Worm (Caenorhabditis elegans) whole organism, early embryonic: ENCODE results near the gene aakg-3.

ENCODE experiments used
- B0310.2 ChIP-seq: sonication (generic microtip); optimal IDR thresholded peaks from 2 replicates; lab custom pipeline; 2016; ENCODE audit warnings: mild to moderate bottlenecking, missing genetic modification characterization, missing compliant biosample characterization
- F13C5.2 ChIP-seq: sonication (generic microtip); optimal IDR thresholded peaks from 2 replicates; lab custom pipeline; 2017; ENCODE audit warnings: mild to moderate bottlenecking, missing genetic modification characterization, inconsistent platforms, missing compliant biosample characterization
- aly-1 ChIP-seq: sonication (generic microtip); optimal IDR thresholded peaks from 2 replicates; lab custom pipeline; 2016; ENCODE audit warnings: missing genetic modification characterization, missing compliant biosample characterization
- ama-1 ChIP-seq: fragments of 150-350 bp; optimal IDR thresholded peaks from 2 replicates; lab custom pipeline; 2014
- ceh-13 ChIP-seq: fragments of 200-800 bp; sonication (Bioruptor generic); optimal IDR thresholded peaks from 2 replicates; lab custom pipeline; 2018; ENCODE audit warnings: mild to moderate bottlenecking, missing genetic modification characterization, missing compliant biosample characterization
- ceh-36 ChIP-seq: sonication (generic microtip); optimal IDR thresholded peaks from 2 replicates; lab custom pipeline; 2016; ENCODE audit warnings: missing genetic modification characterization, inconsistent platforms, missing compliant biosample characterization
- ets-7 ChIP-seq: sonication (generic microtip); optimal IDR thresholded peaks from 2 replicates; lab custom pipeline; 2016; ENCODE audit warnings: missing genotype, missing genetic modification characterization, missing compliant biosample characterization
- flt-1 ChIP-seq: fragments of 200-800 bp; sonication (Bioruptor generic); IDR thresholded peaks from 2 replicates; pipeline ENCODE4 v1.3.6; 2022; ENCODE audit warnings: missing genetic modification characterization, missing compliant biosample characterization
- hmbx-1 ChIP-seq: sonication (generic microtip); optimal IDR thresholded peaks from 2 replicates; lab custom pipeline; 2016; ENCODE audit warnings: mild to moderate bottlenecking, missing genetic modification characterization, missing compliant biosample characterization
- hmg-4 ChIP-seq: fragments of 200-800 bp; sonication (Bioruptor generic); optimal IDR thresholded peaks from 2 replicates; lab custom pipeline; 2018; ENCODE audit warnings: mild to moderate bottlenecking, missing genetic modification characterization, missing compliant biosample characterization
- hnd-1 ChIP-seq: sonication (generic microtip); optimal IDR thresholded peaks from 2 replicates; lab custom pipeline; 2016; ENCODE audit warnings: missing genetic modification characterization, missing compliant biosample characterization
- pes-1 ChIP-seq: fragments of 200-800 bp; sonication (Bioruptor generic); IDR thresholded peaks from 2 replicates; pipeline ENCODE4 v1.3.6; 2022; ENCODE audit warnings: missing genetic modification reagents, missing genetic modification characterization, missing compliant biosample characterization
- scrt-1 ChIP-seq: fragments of 200-800 bp; sonication (Bioruptor generic); IDR thresholded peaks from 2 replicates; pipeline ENCODE4 v1.3.6; 2022; ENCODE audit warnings: missing genetic modification characterization, missing compliant biosample characterization
- sea-1 ChIP-seq: fragments of 200-800 bp; sonication (Bioruptor generic); conservative IDR thresholded peaks from 2 replicates; pipeline ENCODE4 v1.3.6; 2022; ENCODE audit warnings: missing genetic modification characterization, missing compliant biosample characterization
- tbx-11 ChIP-seq: fragments of 200-800 bp; sonication (Bioruptor generic); IDR thresholded peaks from 2 replicates; pipeline ENCODE4 v1.3.6; 2022; ENCODE audit warnings: missing genetic modification characterization, missing compliant biosample characterization
- tbx-37 ChIP-seq: fragments of 200-800 bp; sonication (Bioruptor generic); conservative IDR thresholded peaks from 2 replicates; pipeline ENCODE4 v1.3.6; 2022; ENCODE audit warnings: missing genetic modification reagents, missing genetic modification characterization, missing compliant biosample characterization
- tra-4 ChIP-seq: sonication (generic microtip); optimal IDR thresholded peaks from 2 replicates; lab custom pipeline; 2017; ENCODE audit warnings: missing genetic modification characterization, missing compliant biosample characterization

The aakg-3 gene

DNA sequence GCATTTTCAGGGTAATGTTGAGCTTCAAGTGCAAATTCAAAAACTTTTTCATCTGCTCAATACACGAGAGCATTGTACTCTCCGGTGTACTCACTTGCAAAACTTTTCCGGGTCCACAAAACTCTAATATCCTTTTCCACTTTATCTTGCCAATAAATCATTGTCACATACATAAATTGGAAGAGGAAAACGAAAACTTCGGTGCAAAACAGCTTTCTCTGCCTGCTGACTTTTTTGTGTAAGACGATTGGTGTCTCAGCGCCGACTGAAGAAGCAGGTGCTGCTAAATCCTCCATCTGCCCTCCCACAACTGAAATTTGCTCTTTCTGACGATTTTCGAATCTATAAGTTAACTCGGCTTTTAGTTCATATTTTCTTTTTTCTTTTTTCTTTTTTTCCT lies 827 bp upstream of the aakg-3 start:
- TF ChIP-seq pes-1 (no peak), hmbx-1 (tag; lab: Kevin White, UChicago) (no peak), aly-1 (tag; lab: Kevin White, UChicago) (no peak), hnd-1 (no peak), ceh-13 (no peak)

DNA sequence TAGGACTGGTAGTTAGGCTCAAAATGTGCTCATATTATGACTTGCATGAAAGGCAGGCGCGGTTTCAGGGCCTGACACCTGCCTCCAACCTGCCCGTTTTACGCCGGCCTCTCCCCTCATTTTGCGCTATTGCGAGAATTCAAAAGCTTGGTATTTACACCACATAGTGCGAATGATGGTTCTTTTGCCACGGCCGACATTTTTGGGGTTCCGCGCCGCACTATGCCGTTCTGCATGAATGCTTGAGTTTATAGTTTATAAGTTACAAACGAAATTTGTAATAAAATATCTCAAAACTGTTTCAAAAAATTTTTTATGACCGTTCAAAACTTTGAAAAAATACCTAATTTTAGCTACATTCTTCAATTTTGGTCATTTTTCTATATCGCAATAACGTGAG lies 1.9 kb downstream of the aakg-3 start:
- TF ChIP-seq ceh-36 (no peak), tra-4 (tag; lab: Kevin White, UChicago) (no peak), ceh-13 (no peak), F13C5.2 (no peak), B0310.2 (tag; lab: Kevin White, UChicago) (no peak), sea-1 (GFP tag; lab: Robert Waterston, UW) (no peak), tbx-37 (GFP tag; lab: Robert Waterston, UW) (no peak), flt-1 (GFP tag; lab: Robert Waterston, UW) (no peak), aly-1 (tag; lab: Kevin White, UChicago) (no peak), ets-7 (tag; lab: Kevin White, UChicago) (no peak), hmg-4 (GFP tag; lab: Kevin White, UChicago) (no peak), pes-1 (no peak), hmbx-1 (tag; lab: Kevin White, UChicago) (no peak), hnd-1 (no peak), tbx-11 (no peak), scrt-1 (GFP tag; lab: Robert Waterston, UW) (no peak), ama-1 (no peak)

DNA sequence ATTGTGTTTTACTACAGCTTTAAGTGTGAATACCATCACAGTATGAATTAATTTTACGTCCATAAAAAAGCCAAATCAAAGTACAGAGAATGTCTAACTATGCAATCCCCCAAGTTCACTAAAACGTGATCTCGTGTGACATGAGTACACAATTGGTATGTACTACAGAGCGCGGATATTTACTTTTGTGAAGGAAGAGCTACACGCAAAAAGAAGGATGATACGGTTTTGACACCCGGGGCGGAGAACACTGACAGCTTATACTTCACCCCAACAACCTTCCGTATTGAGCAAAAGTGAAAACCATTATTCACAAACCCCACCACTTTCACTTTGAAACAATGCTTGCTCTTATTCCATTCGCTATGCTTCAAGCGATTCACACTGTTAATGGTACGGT lies 5.5 kb downstream of the aakg-3 start, which contains the start of gene nspg-5:
nspg-5 (plus strand) TSS at position 301 of the 400 bp plus-strand sequence.
- TF ChIP-seq ets-7 (tag; lab: Kevin White, UChicago): no peak
- TF ChIP-seq scrt-1 (GFP tag; lab: Robert Waterston, UW): no peak
- no peak for TF ChIP-seq hnd-1
- no peak for TF ChIP-seq hmbx-1 (tag; lab: Kevin White, UChicago)
- no peak for TF ChIP-seq ceh-36
- no peak for TF ChIP-seq B0310.2 (tag; lab: Kevin White, UChicago)
- TF ChIP-seq flt-1 (GFP tag; lab: Robert Waterston, UW): no peak
- TF ChIP-seq tbx-11: no peak
- no peak for TF ChIP-seq aly-1 (tag; lab: Kevin White, UChicago)
- TF ChIP-seq ama-1: no peak
- TF ChIP-seq tra-4 (tag; lab: Kevin White, UChicago): no peak
- TF ChIP-seq tbx-37 (GFP tag; lab: Robert Waterston, UW): no peak
- TF ChIP-seq hmg-4 (GFP tag; lab: Kevin White, UChicago): no peak
- no peak for TF ChIP-seq sea-1 (GFP tag; lab: Robert Waterston, UW)
- no peak for TF ChIP-seq ceh-13

DNA sequence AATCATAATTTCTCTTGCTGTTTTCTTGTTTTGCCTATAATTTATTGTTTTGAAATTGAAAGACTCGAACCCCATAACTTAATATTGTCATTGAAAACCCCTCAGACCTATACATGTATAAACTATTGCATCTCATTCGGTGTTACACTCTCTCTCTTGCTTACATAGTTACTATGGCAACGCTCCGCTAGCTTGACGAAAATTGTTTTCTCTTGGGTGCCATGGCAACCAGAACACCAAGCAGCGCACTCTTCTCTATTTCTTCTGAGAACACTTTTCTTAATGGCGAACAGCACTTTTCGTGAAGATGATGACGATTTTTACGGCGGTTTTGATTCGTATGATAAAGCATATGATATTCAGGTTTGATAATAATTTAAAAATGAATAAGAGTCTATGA lies 7.7 kb downstream of the aakg-3 start, which contains the start of gene osm-5:
osm-5 (plus strand) TSS at position 268 of the 400 bp plus-strand sequence.
- TF ChIP-seq sea-1 (GFP tag; lab: Robert Waterston, UW): no peak

DNA sequence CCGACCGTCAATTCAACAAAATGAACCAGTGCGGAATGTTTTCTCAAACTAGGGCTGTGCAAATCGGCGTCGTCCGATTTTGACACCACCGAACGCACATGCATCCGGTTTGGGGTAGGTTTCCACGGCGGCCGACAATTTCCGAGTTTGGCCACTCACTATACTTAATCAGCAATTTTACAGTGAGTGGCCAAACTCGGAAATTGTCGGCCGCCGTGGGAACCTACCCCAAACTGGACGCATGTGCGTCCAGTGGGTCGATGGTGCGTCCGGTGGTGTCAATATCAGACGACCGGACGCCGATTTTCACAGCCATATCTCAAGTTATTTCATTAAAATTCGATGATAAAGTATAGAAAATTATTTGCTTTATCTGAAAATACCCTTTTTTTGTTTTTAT lies 13.9 kb downstream of the aakg-3 start:
- TF ChIP-seq pes-1 (0 out of 2 replicates have a peak, but pooled peaks have one; percentile 8), F13C5.2 (no peak)

DNA sequence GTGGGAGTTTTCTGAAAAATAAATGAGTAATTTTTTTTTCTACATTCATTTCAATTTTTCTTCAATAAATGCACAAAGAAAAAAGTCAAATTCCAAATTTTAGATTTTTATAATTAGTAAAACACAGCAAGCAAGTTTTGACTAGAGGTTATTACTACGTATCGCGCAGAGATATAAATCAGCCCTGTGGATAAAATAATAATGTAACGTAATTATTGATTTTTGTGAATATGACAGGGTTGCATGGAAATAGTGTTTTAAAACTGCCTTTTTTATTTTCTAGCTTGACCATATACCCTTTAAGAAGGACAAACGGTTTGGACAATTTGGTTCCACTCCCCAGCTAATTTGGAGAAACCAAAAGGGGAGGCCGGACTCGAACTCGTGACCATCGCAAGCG lies 20.1 kb downstream of the aakg-3 start:
- TF ChIP-seq ama-1 (no peak), ets-7 (tag; lab: Kevin White, UChicago) (no peak), flt-1 (GFP tag; lab: Robert Waterston, UW) (no peak), tbx-11 (no peak), aly-1 (tag; lab: Kevin White, UChicago) (no peak), tbx-37 (GFP tag; lab: Robert Waterston, UW) (no peak), tra-4 (tag; lab: Kevin White, UChicago) (no peak), B0310.2 (tag; lab: Kevin White, UChicago) (no peak), F13C5.2 (no peak), hmbx-1 (tag; lab: Kevin White, UChicago) (no peak), hnd-1 (no peak), ceh-36 (no peak), ceh-13 (no peak), scrt-1 (GFP tag; lab: Robert Waterston, UW) (no peak)

DNA sequence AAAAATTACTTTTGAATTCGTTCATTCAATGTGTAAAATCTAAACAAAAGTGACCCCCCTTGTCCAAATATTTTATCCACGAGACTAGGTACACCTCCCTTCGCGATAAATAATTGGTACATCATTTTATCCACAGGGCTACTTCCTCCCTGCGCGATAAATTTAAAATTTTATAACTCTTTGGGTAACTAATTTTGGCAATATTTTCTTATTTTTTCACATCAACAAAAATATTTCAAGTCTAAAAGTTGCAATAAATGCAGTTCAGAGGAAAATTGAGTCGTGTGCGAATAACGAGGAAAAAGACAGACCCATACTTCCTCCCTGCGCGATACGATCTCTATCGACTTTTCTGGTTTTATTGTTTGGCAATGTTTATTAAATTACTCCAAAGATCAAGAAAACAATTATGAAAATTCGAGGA lies 20.7 kb downstream of the aakg-3 start:
- TF ChIP-seq tbx-37 (GFP tag; lab: Robert Waterston, UW) (peak; percentile 58; the same call in 1 of the 2 replicates), F13C5.2 (peak; percentile 94), ceh-13 (no peak), pes-1 (peak; percentile 76), hmbx-1 (tag; lab: Kevin White, UChicago) (no peak), ama-1 (no peak), sea-1 (GFP tag; lab: Robert Waterston, UW) (no peak), flt-1 (GFP tag; lab: Robert Waterston, UW) (peak; percentile 73), ceh-36 (no peak), hnd-1 (peak; percentile 37), ets-7 (tag; lab: Kevin White, UChicago) (peak; percentile 55), scrt-1 (GFP tag; lab: Robert Waterston, UW) (peak; percentile 67; the same call in 1 of the 2 replicates), B0310.2 (tag; lab: Kevin White, UChicago) (peak; percentile 5), hmg-4 (GFP tag; lab: Kevin White, UChicago) (peak; percentile 80), tbx-11 (no peak), tra-4 (tag; lab: Kevin White, UChicago) (no peak)

DNA sequence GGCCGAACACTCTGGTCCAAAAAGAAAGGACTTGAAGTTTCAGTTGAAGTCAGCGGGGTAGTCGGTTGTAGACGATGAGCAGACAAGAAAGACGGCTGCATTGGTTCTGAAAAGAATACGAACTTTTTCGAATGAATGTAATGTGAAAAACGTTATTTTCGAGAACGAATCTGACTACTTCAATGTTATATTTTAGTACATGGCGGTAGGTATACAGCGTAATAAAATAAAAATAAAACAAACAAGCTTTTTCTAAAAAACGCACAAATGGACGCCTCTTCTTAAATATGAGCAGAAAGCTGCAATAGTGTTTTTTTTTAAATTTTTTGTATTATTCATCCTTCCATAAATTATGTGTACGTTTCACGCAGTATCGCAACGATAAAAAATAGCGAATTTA lies 23.4 kb downstream of the aakg-3 start, which contains the start of gene Y41G9A.17:
Y41G9A.17 (minus strand) TSS at position 101 of the 400 bp plus-strand sequence.
- TF ChIP-seq flt-1 (GFP tag; lab: Robert Waterston, UW) (no peak), hnd-1 (no peak), ets-7 (tag; lab: Kevin White, UChicago) (no peak), F13C5.2 (no peak), hmg-4 (GFP tag; lab: Kevin White, UChicago) (no peak), tra-4 (tag; lab: Kevin White, UChicago) (no peak), pes-1 (no peak), tbx-37 (GFP tag; lab: Robert Waterston, UW) (no peak), scrt-1 (GFP tag; lab: Robert Waterston, UW) (no peak), hmbx-1 (tag; lab: Kevin White, UChicago) (no peak), aly-1 (tag; lab: Kevin White, UChicago) (no peak), ceh-36 (no peak), B0310.2 (tag; lab: Kevin White, UChicago) (no peak), tbx-11 (no peak)
